Fruit fly (Drosophila melanogaster) whole organism, embryonic: Measurements from ENCODE around the gene CG3198.

ENCODE experiments used
- Abd-B ChIP-seq: fragments of 200-800 bp; sonication (Bioruptor generic); optimal IDR thresholded peaks from 2 replicates; lab custom pipeline; 2018; ENCODE audit warnings: missing biosample characterization, mild to moderate bottlenecking, missing genetic modification characterization, moderate library complexity
- Blimp-1 ChIP-seq: fragments of 200-800 bp; sonication (Bioruptor generic); optimal IDR thresholded peaks from 3 replicates; lab custom pipeline; 2018; ENCODE audit warnings: missing biosample characterization, missing genetic modification characterization, mild to moderate bottlenecking, moderate library complexity, missing genetic modification reagents
- CG10565 ChIP-seq: fragments of 200-800 bp; sonication (Bioruptor generic); optimal IDR thresholded peaks from 3 replicates; lab custom pipeline; 2016; ENCODE audit warnings: missing biosample characterization, mild to moderate bottlenecking, missing genetic modification characterization
- CG12391 ChIP-seq: fragments of 200-800 bp; sonication (Bioruptor generic); optimal IDR thresholded peaks from 3 replicates; lab custom pipeline; 2018; ENCODE audit warnings: missing biosample characterization, mild to moderate bottlenecking, missing genetic modification characterization, moderate library complexity
- CG13775 ChIP-seq: fragments of 200-800 bp; sonication (Bioruptor generic); optimal IDR thresholded peaks from 3 replicates; lab custom pipeline; 2017; ENCODE audit warnings: missing biosample characterization, mild to moderate bottlenecking, missing genetic modification characterization
- CG15269 ChIP-seq: fragments of 200-800 bp; sonication (Bioruptor generic); optimal IDR thresholded peaks from 2 replicates; lab custom pipeline; 2018; ENCODE audit warnings: missing biosample characterization, mild to moderate bottlenecking, missing genetic modification characterization, moderate library complexity
- CG1647 ChIP-seq: fragments of 200-800 bp; sonication (Bioruptor generic); optimal IDR thresholded peaks from 3 replicates; lab custom pipeline; 2016; ENCODE audit warnings: missing biosample characterization, missing genetic modification characterization
- CG17328 ChIP-seq: fragments of 200-800 bp; sonication (Bioruptor generic); IDR thresholded peaks from 2 replicates; pipeline ENCODE4 v1.3.6; 2022; ENCODE audit warnings: missing biosample characterization, missing genetic modification characterization
- CG1792 ChIP-seq: fragments of 200-800 bp; sonication (Bioruptor generic); optimal IDR thresholded peaks from 2 replicates; lab custom pipeline; 2016; ENCODE audit warnings: missing biosample characterization, missing genetic modification characterization
- CG18011 ChIP-seq: fragments of 200-800 bp; sonication (Bioruptor generic); optimal IDR thresholded peaks from 2 replicates; lab custom pipeline; 2017; ENCODE audit warnings: missing biosample characterization, missing genetic modification characterization, mild to moderate bottlenecking, moderate library complexity, missing genotype
- CG18476 ChIP-seq: fragments of 200-800 bp; sonication (Bioruptor generic); optimal IDR thresholded peaks from 2 replicates; lab custom pipeline; 2016; ENCODE audit warnings: missing biosample characterization, mild to moderate bottlenecking, missing genetic modification characterization
- CG3163 ChIP-seq: fragments of 200-800 bp; sonication (Bioruptor generic); optimal IDR thresholded peaks from 3 replicates; lab custom pipeline; 2016; ENCODE audit warnings: missing biosample characterization, missing genetic modification characterization
- CG4617 ChIP-seq: fragments of 200-800 bp; sonication (Bioruptor generic); optimal IDR thresholded peaks from 3 replicates; lab custom pipeline; 2016; ENCODE audit warnings: missing biosample characterization, missing genetic modification characterization, borderline replicate concordance
- CG7271 ChIP-seq: fragments of 200-800 bp; sonication (Bioruptor generic); optimal IDR thresholded peaks from 2 replicates; lab custom pipeline; 2018; ENCODE audit warnings: missing biosample characterization, mild to moderate bottlenecking, missing genetic modification characterization, moderate library complexity
- CG7372 ChIP-seq: fragments of 200-800 bp; sonication (Bioruptor generic); IDR thresholded peaks from 2 replicates; pipeline ENCODE4 v1.3.6; 2022; ENCODE audit warnings: missing biosample characterization, missing genetic modification characterization
- CG8290 ChIP-seq, 3 experiments: fragments of 200-800 bp; sonication (Bioruptor generic); optimal IDR thresholded peaks; 2 replicates each; lab custom pipeline; 2016 to 2019; ENCODE audit warnings: missing biosample characterization in 3 of 3, missing genetic modification characterization in 3 of 3, mild to moderate bottlenecking in 2 of 3, moderate library complexity in 1 of 3
- Chrac-16 ChIP-seq: fragments of 200-800 bp; sonication (Bioruptor generic); optimal IDR thresholded peaks from 3 replicates; lab custom pipeline; 2016; ENCODE audit warnings: missing biosample characterization, missing genetic modification characterization
- Dbx ChIP-seq: fragments of 200-800 bp; sonication (Bioruptor generic); IDR thresholded peaks from 3 replicates; pipeline ENCODE4 v1.3.6; 2022; ENCODE audit warnings: missing biosample characterization, missing genetic modification characterization
- Dip2 ChIP-seq: fragments of 200-800 bp; sonication (Bioruptor generic); IDR thresholded peaks from 2 replicates; pipeline ENCODE4 v1.3.6; 2022; ENCODE audit warnings: missing biosample characterization, missing genetic modification characterization
- Hsf ChIP-seq: fragments of 200-800 bp; sonication (Bioruptor generic); optimal IDR thresholded peaks from 3 replicates; lab custom pipeline; 2016; ENCODE audit warnings: missing biosample characterization, missing genetic modification characterization
- Mad ChIP-seq: fragments of 200-800 bp; sonication (Bioruptor generic); optimal IDR thresholded peaks from 2 replicates; lab custom pipeline; 2016; ENCODE audit warnings: missing biosample characterization, missing genetic modification characterization
- Meics ChIP-seq: fragments of 200-800 bp; sonication (Bioruptor generic); optimal IDR thresholded peaks from 2 replicates; lab custom pipeline; 2017; ENCODE audit warnings: missing biosample characterization, mild to moderate bottlenecking, missing genetic modification characterization
- Myb ChIP-seq: fragments of 200-800 bp; sonication (Bioruptor generic); optimal IDR thresholded peaks from 2 replicates; lab custom pipeline; 2016; ENCODE audit warnings: missing biosample characterization, missing genetic modification characterization
- Nf-YC ChIP-seq: fragments of 200-800 bp; optimal IDR thresholded peaks from 3 replicates; lab custom pipeline; 2019; ENCODE audit warnings: missing biosample characterization, mild to moderate bottlenecking, missing genetic modification characterization, moderate library complexity
- Ravus ChIP-seq: fragments of 200-800 bp; sonication (Bioruptor generic); IDR thresholded peaks from 2 replicates; pipeline ENCODE4 v1.3.6; 2022; ENCODE audit warnings: missing biosample characterization, missing genetic modification characterization
- Trl ChIP-seq, 3 experiments: fragments of >200 bp in 2 of 3; fragments of 200-800 bp in 1 of 3; sonication (Bioruptor generic) in 1 of 3; optimal IDR thresholded peaks; 2 replicates in 1 of 3; 3 replicates in 2 of 3; lab custom pipeline; 2016 to 2017; ENCODE audit warnings: missing biosample characterization in 1 of 3, missing genetic modification characterization in 1 of 3
- amos ChIP-seq: fragments of 200-800 bp; sonication (Bioruptor generic); IDR thresholded peaks from 2 replicates; pipeline ENCODE4 v1.3.6; 2022; ENCODE audit warnings: missing biosample characterization, missing genetic modification characterization; ENCODE audit not compliant: partially characterized antibody
- ara ChIP-seq: fragments of 200-800 bp; sonication (Bioruptor generic); IDR thresholded peaks from 2 replicates; pipeline ENCODE4 v1.3.6; 2022; ENCODE audit warnings: missing biosample characterization, missing genetic modification characterization
- ato ChIP-seq: fragments of 200-800 bp; sonication (Bioruptor generic); IDR thresholded peaks from 2 replicates; pipeline ENCODE4 v1.3.6; 2022; ENCODE audit warnings: missing biosample characterization, missing genetic modification characterization; ENCODE audit not compliant: partially characterized antibody
- bab2 ChIP-seq: fragments of 200-800 bp; sonication (Bioruptor generic); optimal IDR thresholded peaks from 2 replicates; lab custom pipeline; 2016; ENCODE audit warnings: missing biosample characterization, missing genetic modification characterization
- bcd ChIP-seq: fragments of 200-800 bp; sonication (Bioruptor generic); optimal IDR thresholded peaks from 2 replicates; lab custom pipeline; 2017; ENCODE audit warnings: missing biosample characterization, mild to moderate bottlenecking, missing genetic modification characterization
- danr ChIP-seq: fragments of 200-800 bp; sonication (Bioruptor generic); IDR thresholded peaks from 2 replicates; pipeline ENCODE4 v1.3.6; 2022; ENCODE audit warnings: missing biosample characterization, missing genetic modification characterization
- dm ChIP-seq: fragments of 200-800 bp; sonication (Bioruptor generic); optimal IDR thresholded peaks from 3 replicates; lab custom pipeline; 2016; ENCODE audit warnings: missing biosample characterization, missing genetic modification characterization
- dpn ChIP-seq, 2 experiments: fragments of 200-800 bp; sonication (Bioruptor generic); optimal IDR thresholded peaks; 3 replicates each; lab custom pipeline; 2016; ENCODE audit warnings: missing biosample characterization in 2 of 2, missing genetic modification characterization in 2 of 2
- eyg ChIP-seq: fragments of 200-800 bp; sonication (Bioruptor generic); optimal IDR thresholded peaks from 3 replicates; lab custom pipeline; 2016; ENCODE audit warnings: missing biosample characterization, missing genetic modification characterization
- fd3F ChIP-seq: fragments of 200-800 bp; sonication (Bioruptor generic); optimal IDR thresholded peaks from 2 replicates; lab custom pipeline; 2018; ENCODE audit warnings: missing biosample characterization, mild to moderate bottlenecking, missing genetic modification characterization, moderate library complexity
- gfzf ChIP-seq: fragments of 200-800 bp; sonication (Bioruptor generic); optimal IDR thresholded peaks from 2 replicates; lab custom pipeline; 2016; ENCODE audit warnings: missing biosample characterization, mild to moderate bottlenecking, missing genetic modification characterization, moderate library complexity
- grau ChIP-seq: fragments of 200-800 bp; optimal IDR thresholded peaks from 3 replicates; lab custom pipeline; 2019; ENCODE audit warnings: missing biosample characterization, mild to moderate bottlenecking, missing genetic modification characterization, moderate library complexity
- grn ChIP-seq: fragments of 200-800 bp; sonication (Bioruptor generic); optimal IDR thresholded peaks from 3 replicates; lab custom pipeline; 2017; ENCODE audit warnings: missing biosample characterization, missing genetic modification characterization
- gsb-n ChIP-seq: fragments of 200-800 bp; sonication (Bioruptor generic); optimal IDR thresholded peaks from 3 replicates; lab custom pipeline; 2018; ENCODE audit warnings: missing biosample characterization, mild to moderate bottlenecking, missing genetic modification characterization
- ken ChIP-seq: fragments of 200-800 bp; sonication (Bioruptor generic); IDR thresholded peaks from 3 replicates; pipeline ENCODE4 v1.3.6; 2022; ENCODE audit warnings: missing biosample characterization, missing genetic modification characterization
- knrl ChIP-seq: fragments of 200-800 bp; sonication (Bioruptor generic); IDR thresholded peaks from 3 replicates; pipeline ENCODE4 v1.3.6; 2022; ENCODE audit warnings: missing biosample characterization, missing genetic modification characterization; ENCODE audit not compliant: partially characterized antibody
- nau ChIP-seq: fragments of 200-800 bp; sonication (Bioruptor generic); optimal IDR thresholded peaks from 3 replicates; lab custom pipeline; 2017; ENCODE audit warnings: missing biosample characterization, mild to moderate bottlenecking, missing genetic modification characterization, missing genetic modification reagents
- prd ChIP-seq, 3 experiments: fragments of >200 bp in 2 of 3; fragments of 200-800 bp in 1 of 3; sonication (Bioruptor generic) in 1 of 3; optimal IDR thresholded peaks in 2 of 3; IDR thresholded peaks in 1 of 3; 2 replicates in 2 of 3; 3 replicates in 1 of 3; pipeline versions ENCODE4 v1.3.6 to Lab custom; 2017 to 2022; ENCODE audit warnings: missing biosample characterization in 1 of 3, missing genetic modification characterization in 1 of 3
- ranshi ChIP-seq: fragments of 200-800 bp; sonication (Bioruptor generic); IDR thresholded peaks from 2 replicates; pipeline ENCODE4 v1.3.6; 2022; ENCODE audit warnings: missing biosample characterization, missing genetic modification characterization
- sisA ChIP-seq: fragments of 200-800 bp; sonication (Bioruptor generic); IDR thresholded peaks from 2 replicates; pipeline ENCODE4 v1.3.6; 2022; ENCODE audit warnings: missing biosample characterization, missing genetic modification characterization
- ssp ChIP-seq: fragments of 200-800 bp; sonication (Bioruptor generic); IDR thresholded peaks from 2 replicates; pipeline ENCODE4 v1.3.6; 2022; ENCODE audit warnings: missing biosample characterization, missing genetic modification characterization
- wor ChIP-seq: fragments of 200-800 bp; sonication (Bioruptor generic); IDR thresholded peaks from 2 replicates; pipeline ENCODE4 v1.3.6; 2022; ENCODE audit warnings: missing biosample characterization, missing genetic modification characterization

The CG3198 gene

dm6 chrX:6654198-6654831 is 19.5 kb downstream of the CG3198 start, which contains the start of the genes CG3226 and Cdc7 (continued):
- TF ChIP-seq Trl (optimal IDR thresholded peaks at IDR 0.05; lab: Kevin White, UChicago) (no peak), Trl (GFP tag; optimal IDR thresholded peaks at IDR 0.05; lab: Kevin White, UChicago) (peak; percentile 35), eyg (GFP tag; lab: Kevin White, UChicago) (peak; percentile 17), ranshi (GFP tag; lab: Robert Waterston, UW) (peak; percentile 56), CG12391 (tag; lab: Kevin White, UChicago) (peak; percentile 74), CG10565 (GFP tag; lab: Kevin White, UChicago) (no peak), ssp (GFP tag; lab: Robert Waterston, UW) (peak; percentile 19; the same call in 1 of the 2 replicates), knrl (GFP tag; lab: Robert Waterston, UW) (peak; percentile 75), bab2 (GFP tag; lab: Kevin White, UChicago) (peak; percentile 35), Ravus (GFP tag; lab: Robert Waterston, UW) (no peak), CG3163 (GFP tag; lab: Kevin White, UChicago) (peak; percentile 50), Mad (GFP tag; lab: Kevin White, UChicago) (peak; percentile 9), fd3F (GFP tag; lab: Kevin White, UChicago) (peak; percentile 57), CG17328 (GFP tag; lab: Robert Waterston, UW) (peak; percentile 47; the same call in 1 of the 2 replicates), CG4617 (GFP tag; lab: Kevin White, UChicago) (peak; percentile 21), Myb (GFP tag; lab: Kevin White, UChicago) (peak; percentile 42), Dbx (GFP tag; lab: Robert Waterston, UW) (peak; percentile 72; the same call in 2 of the 3 replicates), Nf-YC (tag; lab: Kevin White, UChicago) (peak; percentile 72), gfzf (GFP tag; lab: Kevin White, UChicago) (peak; percentile 83), CG18011 (peak; percentile 54), grau (tag; lab: Kevin White, UChicago) (peak; percentile 69), CG18476 (GFP tag; lab: Kevin White, UChicago) (peak; percentile 16), CG13775 (GFP tag; lab: Kevin White, UChicago) (peak; percentile 87), amos (GFP tag; lab: Robert Waterston, UW) (peak; percentile 87), CG7372 (peak; percentile 40; the same call in 1 of the 2 replicates), sisA (no peak), wor (GFP tag; lab: Robert Waterston, UW) (no peak), ato (GFP tag; lab: Robert Waterston, UW) (peak; percentile 73), bcd (peak; percentile 83), CG8290 (GFP tag; optimal IDR thresholded peaks at IDR 0.05; lab: Kevin White, UChicago) (peak; percentile 24), CG8290 (tag; optimal IDR thresholded peaks at IDR 0.05; lab: Kevin White, UChicago) (peak; percentile 39 to 85), prd (optimal IDR thresholded peaks at IDR 0.05; lab: Kevin White, UChicago) (no peak), prd (GFP tag; IDR thresholded peaks at IDR 0.05; lab: Robert Waterston, UW) (no peak), ara (peak; percentile 42; the same call in 1 of the 2 replicates), Dip2 (GFP tag; lab: Robert Waterston, UW) (no peak), CG1647 (GFP tag; lab: Kevin White, UChicago) (no peak), CG1792 (GFP tag; lab: Kevin White, UChicago) (no peak), Abd-B (GFP tag; lab: Kevin White, UChicago) (no peak), danr (GFP tag; lab: Robert Waterston, UW) (no peak), gsb-n (peak; percentile 59), CG15269 (tag; lab: Kevin White, UChicago) (peak; percentile 73), CG7271 (peak; percentile 81), Blimp-1 (GFP tag; lab: Kevin White, UChicago) (peak; percentile 19), Hsf (peak; percentile 56), nau (GFP tag; lab: Kevin White, UChicago) (peak; percentile 86), dpn (GFP tag; optimal IDR thresholded peaks at IDR 0.05; lab: Kevin White, UChicago) (peak; percentile 25 to 46), ken (no peak), Meics (GFP tag; lab: Kevin White, UChicago) (peak; percentile 89), Chrac-16 (GFP tag; lab: Kevin White, UChicago) (peak; percentile 38), grn (peak; percentile 69), dm (GFP tag; lab: Kevin White, UChicago) (peak; percentile 35)
